Worm (Caenorhabditis elegans): Measurements from ENCODE around the gene B0334.5.

The B0334.5 gene

DNA sequence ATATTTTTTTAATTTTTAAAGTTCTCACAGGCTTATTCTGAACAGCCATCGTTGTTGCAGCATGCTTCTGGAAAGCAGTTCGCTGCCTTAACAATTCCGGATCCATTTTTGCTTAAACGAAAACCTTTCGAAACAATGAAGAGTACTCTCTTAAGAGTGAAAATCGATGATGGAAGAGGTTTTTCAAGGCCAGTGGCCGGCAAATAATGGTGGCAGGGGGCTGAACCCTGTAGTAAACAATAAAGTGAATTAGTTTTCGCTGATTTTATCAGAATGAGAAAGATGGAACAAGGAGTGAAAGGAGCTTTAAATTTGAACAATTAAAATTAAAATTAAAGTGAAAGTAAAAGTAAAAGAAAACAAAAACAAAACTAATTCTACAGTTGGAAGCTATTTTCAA lies 44.9 kb downstream of the B0334.5 start, which contains the start of gene gtf-2E2:
TSS of gene gtf-2E2 (minus strand) at position 111 of the 400 bp plus-strand sequence.
- TF ChIP-seq ceh-16 (tag; optimal IDR thresholded peaks at IDR 0.05), result no peak
- TF ChIP-seq nhr-77 (tag; optimal IDR thresholded peaks at IDR 0.05), result no peak
- no peak for TF ChIP-seq lin-39 (tag; optimal IDR thresholded peaks at IDR 0.05)
- TF ChIP-seq peb-1 (tag; optimal IDR thresholded peaks at IDR 0.05), result no peak
- TF ChIP-seq unc-55 (GFP tag; optimal IDR thresholded peaks at IDR 0.05), result peak; percentile 33
- no peak for TF ChIP-seq zag-1 (tag; optimal IDR thresholded peaks at IDR 0.05)
- no peak for TF ChIP-seq aly-2 (tag; optimal IDR thresholded peaks at IDR 0.05)
- TF ChIP-seq F13H6.1 (tag; optimal IDR thresholded peaks at IDR 0.05), result no peak
- no peak for TF ChIP-seq gmeb-1 (tag; optimal IDR thresholded peaks at IDR 0.05)
- TF ChIP-seq ztf-4 (tag; optimal IDR thresholded peaks at IDR 0.05), result no peak
- TF ChIP-seq lsy-2 (tag; optimal IDR thresholded peaks at IDR 0.05), result peak in 1 of 2 experiments; percentile 39
- TF ChIP-seq ceh-82 (tag; optimal IDR thresholded peaks at IDR 0.05), result no peak
- no peak for TF ChIP-seq unc-62 (GFP tag; optimal IDR thresholded peaks at IDR 0.05)
- no peak for TF ChIP-seq dmd-4 (tag; optimal IDR thresholded peaks at IDR 0.05)
- TF ChIP-seq elt-3 (tag; optimal IDR thresholded peaks at IDR 0.05), result no peak
- peak; percentile 20 for TF ChIP-seq nhr-129 (tag; optimal IDR thresholded peaks at IDR 0.05)
- TF ChIP-seq nhr-12 (tag; optimal IDR thresholded peaks at IDR 0.05), result no peak
- TF ChIP-seq egl-27 (tag; optimal IDR thresholded peaks at IDR 0.05), result no peak
- TF ChIP-seq lin-13 (GFP tag; optimal IDR thresholded peaks at IDR 0.05), result no peak
- no peak for TF ChIP-seq elt-1 (tag; optimal IDR thresholded peaks at IDR 0.05)
- no peak for TF ChIP-seq nhr-10 (tag; optimal IDR thresholded peaks at IDR 0.05)
- no peak for TF ChIP-seq nhr-11 (tag; optimal IDR thresholded peaks at IDR 0.05)
- no peak for TF ChIP-seq lin-11 (tag; optimal IDR thresholded peaks at IDR 0.05)
- TF ChIP-seq mdl-1 (tag; optimal IDR thresholded peaks at IDR 0.05), result no peak
- TF ChIP-seq ZK546.5 (tag; optimal IDR thresholded peaks at IDR 0.05), result no peak
- no peak for TF ChIP-seq sma-3 (GFP tag; optimal IDR thresholded peaks at IDR 0.05)
- no peak for TF ChIP-seq sma-9 (GFP tag; optimal IDR thresholded peaks at IDR 0.05)
- TF ChIP-seq sma-9 (tag; optimal IDR thresholded peaks at IDR 0.05), result no peak
- TF ChIP-seq skn-1 (tag; optimal IDR thresholded peaks at IDR 0.05), result no peak
- TF ChIP-seq mab-5 (tag; optimal IDR thresholded peaks at IDR 0.05), result no peak
- no peak for TF ChIP-seq blmp-1 (tag; optimal IDR thresholded peaks at IDR 0.05; ENCODE audit: insufficient read depth)
- TF ChIP-seq nhr-237 (tag; optimal IDR thresholded peaks at IDR 0.05), result no peak
- TF ChIP-seq ama-1 (optimal IDR thresholded peaks at IDR 0.05), result peak; percentile 11
- no peak for TF ChIP-seq alr-1 (tag; optimal IDR thresholded peaks at IDR 0.05)
- TF ChIP-seq mbf-1 (tag; optimal IDR thresholded peaks at IDR 0.05), result no peak
- TF ChIP-seq nhr-25 (tag; optimal IDR thresholded peaks at IDR 0.05), result no peak
- TF ChIP-seq snpc-4 (tag; optimal IDR thresholded peaks at IDR 0.05), result no peak
- TF ChIP-seq fos-1 (tag; optimal IDR thresholded peaks at IDR 0.05), result peak; percentile 8
- peak; percentile 66 for TF ChIP-seq C34F6.9 (tag; optimal IDR thresholded peaks at IDR 0.05)
- TF ChIP-seq crh-2 (tag; optimal IDR thresholded peaks at IDR 0.05), result peak; percentile 25
- no peak for TF ChIP-seq sem-4 (tag; optimal IDR thresholded peaks at IDR 0.05)
- TF ChIP-seq nhr-6 (tag; optimal IDR thresholded peaks at IDR 0.05), result no peak
- no peak for TF ChIP-seq Y55F3AM.14 (GFP tag; optimal IDR thresholded peaks at IDR 0.05)

DNA sequence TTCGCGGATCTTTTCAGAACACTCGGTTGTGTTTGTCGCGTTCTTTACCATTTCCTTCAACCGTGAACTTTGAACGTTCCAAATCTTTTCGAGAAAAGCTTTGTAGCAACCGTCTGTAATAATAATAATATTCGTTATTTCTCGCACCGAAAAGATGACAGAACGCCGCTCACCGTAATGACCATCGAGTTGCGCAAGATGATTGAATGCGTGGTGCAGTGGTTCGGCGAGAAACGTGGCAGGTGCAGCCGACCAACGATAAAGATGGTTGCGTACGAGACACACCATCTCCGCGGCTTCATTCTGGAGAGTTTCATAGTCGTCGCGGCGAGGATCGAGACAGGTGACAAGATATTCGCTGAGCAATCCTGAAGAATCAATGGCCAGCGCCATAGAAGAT lies 45.5 kb downstream of the B0334.5 start:
- no peak for TF ChIP-seq sem-4 (tag; optimal IDR thresholded peaks at IDR 0.05)
- TF ChIP-seq Y55F3AM.14 (GFP tag; optimal IDR thresholded peaks at IDR 0.05), result no peak
- TF ChIP-seq nhr-11 (tag; optimal IDR thresholded peaks at IDR 0.05), result no peak
- TF ChIP-seq ztf-11 (tag; optimal IDR thresholded peaks at IDR 0.05), result no peak
- no peak for TF ChIP-seq nhr-25 (tag; optimal IDR thresholded peaks at IDR 0.05)
- no peak for TF ChIP-seq snpc-4 (tag; optimal IDR thresholded peaks at IDR 0.05)
- no peak for TF ChIP-seq nhr-237 (tag; optimal IDR thresholded peaks at IDR 0.05)
- no peak for TF ChIP-seq mdl-1 (tag; optimal IDR thresholded peaks at IDR 0.05)

DNA sequence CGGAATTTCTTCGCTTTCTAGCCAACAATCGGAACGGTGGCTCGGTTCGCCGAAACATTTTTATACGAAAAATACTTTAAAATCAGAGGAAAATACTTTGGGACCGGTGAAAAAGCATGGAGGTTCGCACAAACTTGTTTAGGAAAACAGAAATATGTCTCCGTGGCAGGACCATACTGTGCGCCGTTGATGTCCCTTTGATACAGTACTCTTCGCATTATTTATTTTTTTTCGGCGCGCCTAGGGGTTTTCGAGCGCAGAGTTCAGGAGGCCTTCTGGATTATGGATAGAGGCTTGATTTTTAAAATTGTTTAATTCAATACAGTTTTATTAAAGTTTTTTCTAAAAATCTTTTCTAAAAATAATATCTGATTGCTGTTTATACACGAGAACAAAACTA lies 47.2 kb downstream of the B0334.5 start, which contains the start of gene F54D5.9:
TSS of gene F54D5.9 (minus strand) at position 115 of the 400 bp plus-strand sequence.
- TF ChIP-seq peb-1 (tag; optimal IDR thresholded peaks at IDR 0.05), result no peak
- no peak for TF ChIP-seq fos-1 (tag; optimal IDR thresholded peaks at IDR 0.05)
- TF ChIP-seq egl-27 (tag; optimal IDR thresholded peaks at IDR 0.05), result no peak
- TF ChIP-seq blmp-1 (tag; optimal IDR thresholded peaks at IDR 0.05; ENCODE audit: insufficient read depth), result no peak
- TF ChIP-seq gmeb-1 (tag; optimal IDR thresholded peaks at IDR 0.05), result no peak
- no peak for TF ChIP-seq nhr-10 (tag; optimal IDR thresholded peaks at IDR 0.05)
- TF ChIP-seq Y55F3AM.14 (GFP tag; optimal IDR thresholded peaks at IDR 0.05), result no peak
- no peak for TF ChIP-seq nhr-237 (tag; optimal IDR thresholded peaks at IDR 0.05)
- TF ChIP-seq F13H6.1 (tag; optimal IDR thresholded peaks at IDR 0.05), result no peak
- TF ChIP-seq nhr-129 (tag; optimal IDR thresholded peaks at IDR 0.05), result no peak

Measured in whole organism, L2 larva.